Fruit fly (Drosophila melanogaster) whole organism, embryonic: Measurements from ENCODE around the gene RpL18.

Source experiments
- Atf3 ChIP-seq: fragments of 200-800 bp; sonication (Bioruptor generic); optimal IDR thresholded peaks from 3 replicates; lab custom pipeline; 2016; ENCODE audit warnings: missing biosample characterization, missing genetic modification characterization
- B-H2 ChIP-seq: fragments of 200-800 bp; sonication (Bioruptor generic); optimal IDR thresholded peaks from 2 replicates; lab custom pipeline; 2018; ENCODE audit warnings: missing biosample characterization, mild to moderate bottlenecking, missing genetic modification characterization
- Bgb ChIP-seq: fragments of 200-800 bp; sonication (Bioruptor generic); IDR thresholded peaks from 2 replicates; pipeline ENCODE4 v1.3.6; 2022; ENCODE audit warnings: missing biosample characterization, missing genetic modification characterization; ENCODE audit not compliant: partially characterized antibody
- Blimp-1 ChIP-seq: fragments of 200-800 bp; sonication (Bioruptor generic); optimal IDR thresholded peaks from 3 replicates; lab custom pipeline; 2018; ENCODE audit warnings: missing biosample characterization, missing genetic modification characterization, mild to moderate bottlenecking, moderate library complexity, missing genetic modification reagents
- CG10366 ChIP-seq: fragments of 200-800 bp; sonication (Bioruptor generic); IDR thresholded peaks from 2 replicates; pipeline ENCODE4 v1.3.6; 2022; ENCODE audit warnings: missing biosample characterization, missing genetic modification characterization
- CG10959 ChIP-seq: fragments of 200-800 bp; sonication (Bioruptor generic); IDR thresholded peaks from 2 replicates; pipeline ENCODE4 v1.3.6; 2022; ENCODE audit warnings: missing biosample characterization, missing genetic modification characterization
- CG11247 ChIP-seq: fragments of 200-800 bp; sonication (Bioruptor generic); IDR thresholded peaks from 2 replicates; pipeline ENCODE4 v1.3.6; 2022; ENCODE audit warnings: missing biosample characterization, missing genetic modification characterization
- CG15269 ChIP-seq: fragments of 200-800 bp; sonication (Bioruptor generic); optimal IDR thresholded peaks from 2 replicates; lab custom pipeline; 2018; ENCODE audit warnings: missing biosample characterization, mild to moderate bottlenecking, missing genetic modification characterization, moderate library complexity
- CG1529 ChIP-seq: fragments of 200-800 bp; sonication (Bioruptor generic); optimal IDR thresholded peaks from 3 replicates; lab custom pipeline; 2018; ENCODE audit warnings: missing biosample characterization, missing genetic modification characterization
- CG18599 ChIP-seq: fragments of 200-800 bp; sonication (Bioruptor generic); optimal IDR thresholded peaks from 3 replicates; lab custom pipeline; 2017; ENCODE audit warnings: missing biosample characterization, missing genetic modification characterization, mild to moderate bottlenecking, moderate library complexity, missing genetic modification reagents
- CG2875 ChIP-seq: fragments of 200-800 bp; sonication (Bioruptor generic); optimal IDR thresholded peaks from 2 replicates; lab custom pipeline; 2017; ENCODE audit warnings: missing biosample characterization, mild to moderate bottlenecking, missing genetic modification characterization, missing genetic modification reagents
- CG31388 ChIP-seq: fragments of 200-800 bp; sonication (Bioruptor generic); optimal IDR thresholded peaks from 2 replicates; lab custom pipeline; 2016; ENCODE audit warnings: missing biosample characterization, missing genetic modification characterization
- CG32772 ChIP-seq: fragments of 200-800 bp; sonication (Bioruptor generic); IDR thresholded peaks from 2 replicates; pipeline ENCODE4 v1.3.6; 2022; ENCODE audit warnings: missing biosample characterization, missing genetic modification characterization
- CG34376 ChIP-seq: fragments of 200-800 bp; sonication (Bioruptor generic); optimal IDR thresholded peaks from 2 replicates; lab custom pipeline; 2018; ENCODE audit warnings: missing biosample characterization, mild to moderate bottlenecking, missing genetic modification characterization
- CG4617 ChIP-seq: fragments of 200-800 bp; sonication (Bioruptor generic); optimal IDR thresholded peaks from 3 replicates; lab custom pipeline; 2016; ENCODE audit warnings: missing biosample characterization, missing genetic modification characterization, borderline replicate concordance
- CG6791 ChIP-seq: fragments of 200-800 bp; sonication (Bioruptor generic); IDR thresholded peaks from 3 replicates; pipeline ENCODE4 v1.3.6; 2022; ENCODE audit warnings: missing biosample characterization, missing genetic modification characterization; ENCODE audit not compliant: partially characterized antibody
- CG7372 ChIP-seq: fragments of 200-800 bp; sonication (Bioruptor generic); IDR thresholded peaks from 2 replicates; pipeline ENCODE4 v1.3.6; 2022; ENCODE audit warnings: missing biosample characterization, missing genetic modification characterization
- CG7745 ChIP-seq: fragments of 200-800 bp; sonication (Bioruptor generic); optimal IDR thresholded peaks from 2 replicates; lab custom pipeline; 2018; ENCODE audit warnings: missing biosample characterization, mild to moderate bottlenecking, missing genetic modification characterization, moderate library complexity
- CG7963 ChIP-seq: fragments of 200-800 bp; sonication (Bioruptor generic); IDR thresholded peaks from 3 replicates; pipeline ENCODE4 v1.3.6; 2022; ENCODE audit warnings: missing biosample characterization, missing genetic modification characterization; ENCODE audit not compliant: partially characterized antibody
- CoRest ChIP-seq: fragments of 200-800 bp; sonication (Bioruptor generic); optimal IDR thresholded peaks from 3 replicates; lab custom pipeline; 2018; ENCODE audit warnings: missing biosample characterization, mild to moderate bottlenecking, missing genetic modification characterization, moderate library complexity
- Dek ChIP-seq: fragments of 200-800 bp; sonication (Bioruptor generic); optimal IDR thresholded peaks from 3 replicates; lab custom pipeline; 2019; ENCODE audit warnings: missing biosample characterization, mild to moderate bottlenecking, missing genetic modification characterization, moderate library complexity
- E2f2 ChIP-seq: fragments of 200-800 bp; sonication (Bioruptor generic); IDR thresholded peaks from 2 replicates; pipeline ENCODE4 v1.3.6; 2022; ENCODE audit warnings: missing biosample characterization, missing genetic modification characterization
- HHEX ChIP-seq: fragments of 200-800 bp; sonication (Bioruptor generic); optimal IDR thresholded peaks from 3 replicates; lab custom pipeline; 2017; ENCODE audit warnings: missing biosample characterization, mild to moderate bottlenecking, missing genetic modification characterization, missing genetic modification reagents
- HmgZ ChIP-seq: fragments of 200-800 bp; sonication (Bioruptor generic); optimal IDR thresholded peaks from 2 replicates; lab custom pipeline; 2018; ENCODE audit warnings: missing biosample characterization, mild to moderate bottlenecking, missing genetic modification characterization
- Hr51 ChIP-seq, 2 experiments: fragments of 200-800 bp; sonication (Bioruptor generic); optimal IDR thresholded peaks; 2 replicates in 1 of 2; 3 replicates in 1 of 2; lab custom pipeline; 2016 to 2018; ENCODE audit warnings: missing biosample characterization in 2 of 2, missing genetic modification characterization in 2 of 2, mild to moderate bottlenecking in 1 of 2, moderate library complexity in 1 of 2
- Kr ChIP-seq: fragments of 200-800 bp; sonication (Bioruptor generic); optimal IDR thresholded peaks from 2 replicates; lab custom pipeline; 2017; ENCODE audit warnings: missing biosample characterization, mild to moderate bottlenecking, missing genetic modification characterization
- NfI ChIP-seq: fragments of 200-800 bp; sonication (Bioruptor generic); optimal IDR thresholded peaks from 3 replicates; lab custom pipeline; 2018; ENCODE audit warnings: missing biosample characterization, mild to moderate bottlenecking, missing genetic modification characterization, moderate library complexity
- Opbp ChIP-seq: fragments of 200-800 bp; sonication (Bioruptor generic); IDR thresholded peaks from 3 replicates; pipeline ENCODE4 v1.3.6; 2022; ENCODE audit warnings: missing biosample characterization, missing genetic modification characterization; ENCODE audit not compliant: partially characterized antibody
- Rfx ChIP-seq: fragments of 200-800 bp; sonication (Bioruptor generic); IDR thresholded peaks from 2 replicates; pipeline ENCODE4 v1.3.6; 2022; ENCODE audit warnings: missing biosample characterization, missing genetic modification characterization
- Sox100B ChIP-seq: fragments of 200-800 bp; sonication (Bioruptor generic); optimal IDR thresholded peaks from 3 replicates; lab custom pipeline; 2018; ENCODE audit warnings: missing biosample characterization, mild to moderate bottlenecking, missing genetic modification characterization
- Stat92E ChIP-seq, 3 experiments: fragments of >200 bp in 2 of 3; fragments of 200-800 bp in 1 of 3; sonication (Bioruptor generic) in 1 of 3; optimal IDR thresholded peaks; 2 replicates each; lab custom pipeline; 2017 to 2019; ENCODE audit warnings: missing biosample characterization in 3 of 3, missing genetic modification characterization in 3 of 3, mild to moderate bottlenecking in 1 of 3, moderate library complexity in 1 of 3
- Xbp1 ChIP-seq: fragments of 200-800 bp; sonication (Bioruptor generic); optimal IDR thresholded peaks from 3 replicates; lab custom pipeline; 2016; ENCODE audit warnings: missing biosample characterization, mild to moderate bottlenecking, missing genetic modification characterization
- al ChIP-seq: fragments of 200-800 bp; sonication (Bioruptor generic); IDR thresholded peaks from 2 replicates; pipeline ENCODE4 v1.3.6; 2022; ENCODE audit warnings: missing biosample characterization, missing genetic modification characterization
- bbx ChIP-seq: fragments of 200-800 bp; sonication (Bioruptor generic); IDR thresholded peaks from 2 replicates; pipeline ENCODE4 v1.3.6; 2022; ENCODE audit warnings: missing biosample characterization, missing genetic modification characterization; ENCODE audit not compliant: partially characterized antibody
- br ChIP-seq: fragments of >200 bp; optimal IDR thresholded peaks from 2 replicates; lab custom pipeline; 2017
- chn ChIP-seq: fragments of 200-800 bp; sonication (Bioruptor generic); optimal IDR thresholded peaks from 2 replicates; lab custom pipeline; 2016; ENCODE audit warnings: missing biosample characterization, missing genetic modification characterization
- fd3F ChIP-seq: fragments of 200-800 bp; sonication (Bioruptor generic); optimal IDR thresholded peaks from 2 replicates; lab custom pipeline; 2018; ENCODE audit warnings: missing biosample characterization, mild to moderate bottlenecking, missing genetic modification characterization, moderate library complexity
- fu2 ChIP-seq: fragments of 200-800 bp; sonication (Bioruptor generic); optimal IDR thresholded peaks from 2 replicates; lab custom pipeline; 2016; ENCODE audit warnings: missing biosample characterization, missing genetic modification characterization
- grn ChIP-seq: fragments of 200-800 bp; sonication (Bioruptor generic); optimal IDR thresholded peaks from 3 replicates; lab custom pipeline; 2017; ENCODE audit warnings: missing biosample characterization, missing genetic modification characterization
- gt ChIP-seq: fragments of 200-800 bp; sonication (Bioruptor generic); IDR thresholded peaks from 2 replicates; pipeline ENCODE4 v1.3.6; 2022; ENCODE audit warnings: missing biosample characterization, missing genetic modification characterization
- ind ChIP-seq: fragments of 200-800 bp; sonication (Bioruptor generic); optimal IDR thresholded peaks from 3 replicates; lab custom pipeline; 2016; ENCODE audit warnings: missing biosample characterization, missing genetic modification characterization
- jumu ChIP-seq: fragments of 200-800 bp; sonication (Bioruptor generic); optimal IDR thresholded peaks from 3 replicates; lab custom pipeline; 2016; ENCODE audit warnings: missing biosample characterization, missing genetic modification characterization
- peb ChIP-seq: fragments of 200-800 bp; sonication (Bioruptor generic); IDR thresholded peaks from 2 replicates; pipeline ENCODE4 v1.3.6; 2022; ENCODE audit warnings: missing biosample characterization, missing genetic modification characterization
- sens ChIP-seq: fragments of 200-800 bp; sonication (Bioruptor generic); peaks from one replicate; lab custom pipeline; 2016; ENCODE audit warnings: missing biosample characterization, missing genetic modification characterization
- slbo ChIP-seq: fragments of 200-800 bp; sonication (Bioruptor generic); IDR thresholded peaks from 2 replicates; pipeline ENCODE4 v1.3.6; 2022; ENCODE audit warnings: missing biosample characterization, missing genetic modification characterization
- slp2 ChIP-seq: fragments of 200-800 bp; sonication (Bioruptor generic); optimal IDR thresholded peaks from 2 replicates; lab custom pipeline; 2016; ENCODE audit warnings: missing biosample characterization, missing genetic modification characterization
- ssp ChIP-seq: fragments of 200-800 bp; sonication (Bioruptor generic); IDR thresholded peaks from 2 replicates; pipeline ENCODE4 v1.3.6; 2022; ENCODE audit warnings: missing biosample characterization, missing genetic modification characterization
- stwl ChIP-seq: fragments of 200-800 bp; sonication (Bioruptor generic); optimal IDR thresholded peaks from 3 replicates; lab custom pipeline; 2018; ENCODE audit warnings: missing biosample characterization, mild to moderate bottlenecking, missing genetic modification characterization, moderate library complexity
- unpg ChIP-seq: fragments of 200-800 bp; sonication (Bioruptor generic); optimal IDR thresholded peaks from 3 replicates; lab custom pipeline; 2018; ENCODE audit warnings: missing biosample characterization, mild to moderate bottlenecking, missing genetic modification characterization, moderate library complexity

The RpL18 gene

DNA sequence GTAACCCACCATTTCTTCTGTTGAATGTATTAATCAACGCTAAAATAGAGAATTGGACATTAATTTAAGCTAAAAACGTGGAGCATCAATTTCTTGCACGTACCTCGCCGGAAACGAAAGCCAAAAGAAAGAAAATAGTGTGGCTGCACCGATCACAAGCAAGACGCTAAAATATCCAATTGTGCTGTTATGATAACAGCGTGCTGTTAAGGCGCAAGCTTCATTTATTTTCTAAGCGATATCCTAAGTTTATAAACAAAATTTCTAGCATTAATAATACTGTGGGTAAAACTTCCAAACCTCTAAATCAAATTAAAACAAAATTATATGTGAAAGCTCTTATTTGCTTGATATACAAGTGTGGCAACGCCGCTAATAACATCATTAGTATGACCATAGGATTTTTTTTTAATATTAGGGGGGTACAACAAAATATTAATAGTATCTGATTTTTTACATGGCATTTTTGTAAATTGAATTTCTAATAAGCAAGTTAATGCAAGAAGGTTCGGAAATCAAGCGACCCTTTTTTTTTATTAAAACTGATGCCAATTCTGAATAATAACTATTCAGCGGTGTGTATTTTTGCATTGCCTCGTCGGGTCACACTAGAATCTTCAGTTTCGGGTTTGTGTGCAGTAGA, at the start of gene RpL18, which contains the start of gene Neos (continued):
- TF ChIP-seq CG2875 (GFP tag; lab: Kevin White, UChicago) (peak; percentile 67), CG10366 (GFP tag; lab: Robert Waterston, UW) (peak; percentile 17; the same call in 1 of the 2 replicates), al (GFP tag; lab: Robert Waterston, UW) (no peak), stwl (tag; lab: Kevin White, UChicago) (peak; percentile 81), Sox100B (peak; percentile 79), Dek (tag; lab: Kevin White, UChicago) (peak; percentile 63), Kr (GFP tag; lab: Kevin White, UChicago) (peak; percentile 1), E2f2 (GFP tag; lab: Robert Waterston, UW) (peak; percentile 49), slbo (GFP tag; lab: Robert Waterston, UW) (peak; percentile 64), Bgb (GFP tag; lab: Robert Waterston, UW) (no peak; the same call in none of the 2 replicates), unpg (GFP tag; lab: Kevin White, UChicago) (peak; percentile 72), bbx (GFP tag; lab: Robert Waterston, UW) (no peak; the same call in 1 of the 2 replicates), gt (GFP tag; lab: Robert Waterston, UW) (no peak), jumu (peak; percentile 3), chn (GFP tag; lab: Kevin White, UChicago) (peak; percentile 58), NfI (GFP tag; lab: Kevin White, UChicago) (peak; percentile 84), CG10959 (GFP tag; lab: Robert Waterston, UW) (peak; percentile 15; the same call in 1 of the 2 replicates), CG18599 (GFP tag; lab: Kevin White, UChicago) (peak; percentile 87), br (lab: Kevin White, UChicago) (no peak), CG7745 (tag; lab: Kevin White, UChicago) (no peak), CG15269 (peak; percentile 63), Rfx (GFP tag; lab: Robert Waterston, UW) (peak; percentile 59), CG11247 (GFP tag; lab: Robert Waterston, UW) (peak; percentile 39; the same call in 1 of the 2 replicates), sens (GFP tag; lab: Kevin White, UChicago) (peak; percentile 95), fu2 (GFP tag; lab: Kevin White, UChicago) (peak; percentile 48), grn (GFP tag; lab: Kevin White, UChicago) (no peak), ssp (GFP tag; lab: Robert Waterston, UW) (no peak), Hr51 (GFP tag; optimal IDR thresholded peaks at IDR 0.05; lab: Kevin White, UChicago) (peak; percentile 54 to 68), Opbp (GFP tag; lab: Robert Waterston, UW) (no peak), fd3F (GFP tag; lab: Kevin White, UChicago) (peak; percentile 50), peb (GFP tag; lab: Robert Waterston, UW) (no peak), slp2 (GFP tag; lab: Kevin White, UChicago) (peak; percentile 17), HHEX (GFP tag; lab: Kevin White, UChicago) (peak; percentile 81), CG1529 (GFP tag; lab: Kevin White, UChicago) (peak; percentile 74), Blimp-1 (peak; percentile 46), ind (peak; percentile 42), Atf3 (GFP tag; lab: Kevin White, UChicago) (peak; percentile 5), CG31388 (GFP tag; lab: Kevin White, UChicago) (peak; percentile 40), Xbp1 (GFP tag; lab: Kevin White, UChicago) (peak; percentile 67), Stat92E (GFP tag; optimal IDR thresholded peaks at IDR 0.05; lab: Kevin White, UChicago) (no peak), CG7963 (no peak), CoRest (peak; percentile 63), B-H2 (peak; percentile 78), CG6791 (GFP tag; lab: Robert Waterston, UW) (no peak), CG34376 (GFP tag; lab: Kevin White, UChicago) (peak; percentile 89), CG32772 (GFP tag; lab: Robert Waterston, UW) (no peak), CG4617 (GFP tag; lab: Kevin White, UChicago) (peak; percentile 41), CG7372 (GFP tag; lab: Robert Waterston, UW) (no peak), HmgZ (tag; lab: Kevin White, UChicago) (peak; percentile 55)
